Worm (Caenorhabditis elegans) whole organism, L1 larva: ENCODE measurements around the gene clec-40.

Source experiments
- C04F5.9 ChIP-seq: sonication (generic microtip); optimal IDR thresholded peaks from 2 replicates; lab custom pipeline; 2016; ENCODE audit warnings: missing genetic modification characterization, missing compliant biosample characterization
- C34B4.2 ChIP-seq: sonication (generic microtip); optimal IDR thresholded peaks from 2 replicates; lab custom pipeline; 2017; ENCODE audit warnings: mild to moderate bottlenecking, missing genetic modification characterization, missing compliant biosample characterization
- Y116A8C.19 ChIP-seq: sonication (generic microtip); optimal IDR thresholded peaks from 2 replicates; lab custom pipeline; 2016; ENCODE audit warnings: missing compliant biosample characterization, missing genetic modification characterization, borderline replicate concordance
- ama-1 ChIP-seq: fragments of 150-350 bp; optimal IDR thresholded peaks from 2 replicates; lab custom pipeline; 2014
- ceh-8 ChIP-seq: fragments of 200-800 bp; sonication (Bioruptor generic); optimal IDR thresholded peaks from 2 replicates; lab custom pipeline; 2018; ENCODE audit warnings: mild to moderate bottlenecking, missing genetic modification characterization, moderate library complexity, missing compliant biosample characterization
- ceh-82 ChIP-seq, 3 experiments: fragments of 150-350 bp in 1 of 3; sonication (generic microtip) in 2 of 3; optimal IDR thresholded peaks; 2 replicates each; lab custom pipeline; 2014 to 2017; ENCODE audit warnings: missing biosample characterization in 3 of 3, missing genetic modification characterization in 3 of 3
- ceh-88 ChIP-seq: fragments of 200-800 bp; sonication (Bioruptor generic); IDR thresholded peaks from 2 replicates; pipeline ENCODE4 v1.3.6; 2022; ENCODE audit warnings: missing genetic modification characterization, missing compliant biosample characterization
- ces-1 ChIP-seq: fragments of 150-350 bp; optimal IDR thresholded peaks from 2 replicates; lab custom pipeline; 2014; ENCODE audit warnings: missing biosample characterization, missing genetic modification reagents, missing genetic modification characterization
- dpl-1 ChIP-seq, 3 experiments: fragments of 150-350 bp in 2 of 3; sonication (generic microtip) in 1 of 3; optimal IDR thresholded peaks; 2 replicates each; lab custom pipeline; 2014 to 2017; ENCODE audit warnings: missing biosample characterization in 3 of 3, missing genetic modification characterization in 3 of 3, missing genetic modification reagents in 3 of 3
- efl-1 ChIP-seq, 4 experiments: fragments of 150-350 bp; optimal IDR thresholded peaks in 3 of 4; peaks in 1 of 4; 1 replicate in 1 of 4; 2 replicates in 3 of 4; lab custom pipeline; 2014; ENCODE audit warnings: missing biosample characterization in 2 of 4, missing genetic modification characterization in 2 of 4, missing genetic modification reagents in 2 of 4
- efl-3 ChIP-seq: fragments of 200-800 bp; sonication (Bioruptor generic); optimal IDR thresholded peaks from 2 replicates; lab custom pipeline; 2018; ENCODE audit warnings: mild to moderate bottlenecking, missing genetic modification characterization, missing compliant biosample characterization
- egl-13 ChIP-seq: sonication (generic microtip); optimal IDR thresholded peaks from 2 replicates; lab custom pipeline; 2016; ENCODE audit warnings: missing genotype, missing genetic modification reagents, missing genetic modification characterization, missing compliant biosample characterization
- fkh-10 ChIP-seq: sonication (generic microtip); optimal IDR thresholded peaks from 2 replicates; lab custom pipeline; 2017; ENCODE audit warnings: missing biosample characterization, missing genetic modification reagents, missing genetic modification characterization
- fkh-4 ChIP-seq: sonication (generic microtip); optimal IDR thresholded peaks from 2 replicates; lab custom pipeline; 2016; ENCODE audit warnings: missing compliant biosample characterization, missing genetic modification characterization, borderline replicate concordance
- fkh-8 ChIP-seq: sonication (generic microtip); optimal IDR thresholded peaks from 2 replicates; lab custom pipeline; 2016; ENCODE audit warnings: mild to moderate bottlenecking, missing genetic modification characterization, missing compliant biosample characterization
- fos-1 ChIP-seq: fragments of 150-350 bp; optimal IDR thresholded peaks from 2 replicates; lab custom pipeline; 2014; ENCODE audit warnings: missing biosample characterization, missing genetic modification characterization
- grh-1 ChIP-seq: fragments of 200-800 bp; sonication (Bioruptor generic); IDR thresholded peaks from 2 replicates; pipeline ENCODE4 v1.3.6; 2022; ENCODE audit warnings: missing genetic modification reagents, missing genetic modification characterization, missing compliant biosample characterization
- hlh-17 ChIP-seq: fragments of 200-800 bp; sonication (Bioruptor generic); optimal IDR thresholded peaks from 2 replicates; lab custom pipeline; 2018; ENCODE audit warnings: missing genetic modification characterization, mild to moderate bottlenecking, missing compliant biosample characterization, moderate library complexity, borderline replicate concordance
- hpl-2 ChIP-seq: fragments of 150-350 bp; optimal IDR thresholded peaks from 2 replicates; lab custom pipeline; 2014; ENCODE audit warnings: missing biosample characterization, missing genetic modification reagents, missing genetic modification characterization
- irx-1 ChIP-seq: sonication (generic microtip); optimal IDR thresholded peaks from 2 replicates; lab custom pipeline; 2016; ENCODE audit warnings: missing genetic modification characterization, missing compliant biosample characterization
- isw-1 ChIP-seq: fragments of 200-800 bp; sonication (Bioruptor generic); IDR thresholded peaks from 2 replicates; pipeline ENCODE4 v1.3.6; 2022; ENCODE audit warnings: missing genetic modification characterization, missing compliant biosample characterization
- lin-13 ChIP-seq: fragments of 150-350 bp; optimal IDR thresholded peaks from 2 replicates; lab custom pipeline; 2014; ENCODE audit warnings: missing biosample characterization, missing genetic modification reagents, missing genetic modification characterization
- lin-14 ChIP-seq: fragments of 200-800 bp; sonication (Bioruptor generic); optimal IDR thresholded peaks from 2 replicates; lab custom pipeline; 2018; ENCODE audit warnings: mild to moderate bottlenecking, missing genetic modification characterization, moderate library complexity, missing compliant biosample characterization
- lin-35 ChIP-seq, 2 experiments: fragments of 150-350 bp; optimal IDR thresholded peaks; 2 replicates each; lab custom pipeline; 2014; ENCODE audit warnings: missing biosample characterization in 2 of 2, missing genetic modification characterization in 2 of 2, missing genetic modification reagents in 2 of 2
- mab-9 ChIP-seq: fragments of 200-800 bp; sonication (Bioruptor generic); IDR thresholded peaks from 2 replicates; pipeline ENCODE4 v1.3.6; 2022; ENCODE audit warnings: missing genetic modification reagents, missing genetic modification characterization, missing compliant biosample characterization
- mdl-1 ChIP-seq, 2 experiments: fragments of 150-350 bp; optimal IDR thresholded peaks; 2 replicates each; lab custom pipeline; 2014 to 2017; ENCODE audit warnings: missing biosample characterization in 2 of 2, missing genetic modification characterization in 2 of 2, inconsistent platforms in 1 of 2
- nhr-11 ChIP-seq: fragments of 150-350 bp; optimal IDR thresholded peaks from 2 replicates; lab custom pipeline; 2014; ENCODE audit warnings: missing biosample characterization, missing genetic modification characterization
- nhr-237 ChIP-seq: fragments of 150-350 bp; optimal IDR thresholded peaks from 2 replicates; lab custom pipeline; 2014; ENCODE audit warnings: missing biosample characterization, missing genetic modification characterization
- nhr-85 ChIP-seq: sonication (generic microtip); peaks from one replicate; lab custom pipeline; 2016; ENCODE audit warnings: missing genetic modification characterization, inconsistent platforms, missing compliant biosample characterization
- pqm-1 ChIP-seq: sonication (generic microtip); optimal IDR thresholded peaks from 3 replicates; lab custom pipeline; 2017; ENCODE audit warnings: missing biosample characterization, missing genetic modification characterization
- snu-23 ChIP-seq: sonication (generic microtip); optimal IDR thresholded peaks from 2 replicates; lab custom pipeline; 2016; ENCODE audit warnings: missing genetic modification characterization, missing compliant biosample characterization
- sox-4 ChIP-seq: sonication (generic microtip); optimal IDR thresholded peaks from 2 replicates; lab custom pipeline; 2016; ENCODE audit warnings: missing genetic modification characterization, missing compliant biosample characterization
- sptf-1 ChIP-seq: fragments of 150-350 bp; optimal IDR thresholded peaks from 2 replicates; lab custom pipeline; 2014; ENCODE audit warnings: missing biosample characterization, missing genetic modification characterization
- swsn-7 ChIP-seq: sonication (generic microtip); optimal IDR thresholded peaks from 2 replicates; lab custom pipeline; 2016; ENCODE audit warnings: missing genetic modification characterization, missing compliant biosample characterization
- unc-130 ChIP-seq: fragments of 150-350 bp; optimal IDR thresholded peaks from 2 replicates; lab custom pipeline; 2017; ENCODE audit warnings: missing biosample characterization, missing genetic modification characterization, inconsistent platforms
- unc-30 ChIP-seq: sonication (generic microtip); optimal IDR thresholded peaks from 2 replicates; lab custom pipeline; 2017; ENCODE audit warnings: missing biosample characterization, missing genetic modification characterization
- unc-62 ChIP-seq: fragments of 150-350 bp; optimal IDR thresholded peaks from 2 replicates; lab custom pipeline; 2014; ENCODE audit warnings: missing biosample characterization, missing genetic modification reagents, missing genetic modification characterization
- unc-98 ChIP-seq: fragments of 200-800 bp; sonication (Bioruptor generic); IDR thresholded peaks from 2 replicates; pipeline ENCODE4 v1.3.6; 2022; ENCODE audit warnings: missing genetic modification characterization, missing compliant biosample characterization
- xbp-1 ChIP-seq: sonication (generic microtip); optimal IDR thresholded peaks from 2 replicates; lab custom pipeline; 2016; ENCODE audit warnings: missing genetic modification characterization, missing compliant biosample characterization
- zip-4 ChIP-seq: fragments of 200-800 bp; sonication (Bioruptor generic); optimal IDR thresholded peaks from 2 replicates; lab custom pipeline; 2018; ENCODE audit warnings: mild to moderate bottlenecking, missing genetic modification characterization, moderate library complexity, missing compliant biosample characterization
- ztf-4 ChIP-seq: fragments of 150-350 bp; optimal IDR thresholded peaks from 2 replicates; lab custom pipeline; 2014; ENCODE audit warnings: missing biosample characterization, missing genetic modification characterization

Gene clec-40

DNA sequence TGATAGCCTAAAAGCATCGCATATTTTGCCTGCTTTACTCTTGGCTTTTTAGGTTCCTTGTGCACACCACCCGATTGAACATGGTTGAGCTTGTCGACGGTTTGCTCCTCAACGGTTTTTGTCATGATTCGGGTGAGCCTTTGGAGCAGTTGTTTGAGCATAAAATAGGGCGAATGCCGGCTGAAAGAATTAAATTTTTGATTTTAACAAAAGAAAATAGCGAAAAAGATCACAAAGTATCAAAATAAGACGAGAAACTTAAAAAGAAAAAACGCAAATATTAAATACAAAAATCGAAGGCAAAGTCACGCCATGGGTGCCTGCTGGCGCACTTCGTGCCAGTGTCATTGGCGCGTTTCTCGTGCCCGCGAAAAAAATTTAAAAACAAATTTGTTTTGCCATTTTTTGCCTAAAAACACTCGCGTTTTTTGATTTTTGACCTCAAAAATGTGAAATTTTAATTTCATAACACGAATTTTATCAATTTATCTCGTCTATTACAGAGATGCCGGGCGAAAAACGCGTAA is 46.0 kb downstream of the clec-40 start, which contains the start of the genes ctps-1 and pus-1 (continued):
- TF ChIP-seq sptf-1 (no peak), lin-14 (GFP tag; lab: Kevin White, UChicago) (peak; percentile 67), unc-62 (GFP tag; lab: Kevin White, UChicago) (no peak), lin-13 (peak; percentile 70), mab-9 (GFP tag; lab: Robert Waterston, UW) (peak; percentile 73), ces-1 (no peak), sox-4 (no peak), unc-130 (tag; lab: Kevin White, UChicago) (peak; percentile 53), snu-23 (peak; percentile 80), grh-1 (GFP tag; lab: Robert Waterston, UW) (peak; percentile 59), hpl-2 (GFP tag; lab: Kevin White, UChicago) (peak; percentile 7), egl-13 (no peak), unc-30 (no peak), lin-35 (GFP tag; optimal IDR thresholded peaks at IDR 0.05; lab: Kevin White, UChicago) (peak; percentile 78 to 83), C04F5.9 (tag; lab: Kevin White, UChicago) (no peak), irx-1 (tag; lab: Kevin White, UChicago) (peak; percentile 73), ceh-88 (GFP tag; lab: Robert Waterston, UW) (no peak), hlh-17 (no peak), fos-1 (tag; lab: Kevin White, UChicago) (peak; percentile 48), Y116A8C.19 (tag; lab: Kevin White, UChicago) (no peak), swsn-7 (tag; lab: Kevin White, UChicago) (peak; percentile 72), isw-1 (GFP tag; lab: Robert Waterston, UW) (peak; percentile 60), efl-3 (GFP tag; lab: Kevin White, UChicago) (no peak), C34B4.2 (no peak), ztf-4 (tag; lab: Kevin White, UChicago) (no peak), ceh-82 (tag; optimal IDR thresholded peaks at IDR 0.05; lab: Kevin White, UChicago) (peak; percentile 67 to 75 (median 70)), ceh-8 (GFP tag; lab: Kevin White, UChicago) (no peak), pqm-1 (no peak), dpl-1 (GFP tag; optimal IDR thresholded peaks at IDR 0.05; lab: Kevin White, UChicago) (peak; percentile 73 to 83 (median 81)), nhr-11 (tag; lab: Kevin White, UChicago) (no peak), nhr-85 (peak; percentile 81), fkh-4 (tag; lab: Kevin White, UChicago) (no peak), ama-1 (lab: Kevin White, UChicago) (peak; percentile 56), mdl-1 (tag; optimal IDR thresholded peaks at IDR 0.05; lab: Kevin White, UChicago) (peak in 1 of 2 experiments; percentile 68), fkh-8 (no peak), fkh-10 (GFP tag; lab: Kevin White, UChicago) (peak; percentile 21)

DNA sequence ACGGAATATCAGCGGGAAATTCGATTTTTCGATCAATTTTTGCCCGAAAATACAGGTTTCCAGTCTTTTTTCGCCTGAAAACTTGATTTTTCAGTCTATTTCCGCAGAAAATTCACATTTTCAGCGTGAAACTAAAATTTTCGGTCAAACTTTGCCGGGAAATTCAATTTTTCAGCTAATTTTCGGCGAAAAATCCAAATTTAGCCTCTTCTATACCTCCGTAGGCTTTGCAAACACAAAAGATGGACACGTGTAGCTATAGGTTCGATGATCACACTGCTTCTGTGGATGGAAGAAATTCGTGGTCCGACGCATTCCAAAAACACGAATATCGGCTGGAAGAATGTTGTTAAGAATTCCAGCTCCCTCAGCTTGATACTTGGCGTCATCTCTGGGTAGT is 46.8 kb downstream of the clec-40 start:
- TF ChIP-seq unc-98 (GFP tag; lab: Robert Waterston, UW) = no peak
- no peak for TF ChIP-seq snu-23
- no peak for TF ChIP-seq efl-1 (optimal IDR thresholded peaks at IDR 0.05; lab: Kevin White, UChicago)
- TF ChIP-seq efl-1 (GFP tag; optimal IDR thresholded peaks at IDR 0.05 in 1 of 2; lab: Kevin White, UChicago) = peak in 1 of 2 experiments; percentile 38
- TF ChIP-seq xbp-1 (tag; lab: Kevin White, UChicago) = no peak
- no peak for TF ChIP-seq zip-4 (GFP tag; lab: Kevin White, UChicago)
- no peak for TF ChIP-seq grh-1 (GFP tag; lab: Robert Waterston, UW)
- no peak for TF ChIP-seq ces-1
- no peak for TF ChIP-seq nhr-237 (tag; lab: Kevin White, UChicago)
- TF ChIP-seq sptf-1 = no peak
- TF ChIP-seq, all 84 proteins: peak for 1
